Worm (Caenorhabditis elegans) whole organism, L2 larva: ENCODE data around the gene parp-2.

Source experiments
- C34F6.9 ChIP-seq: fragments of 150-350 bp; optimal IDR thresholded peaks from 2 replicates; lab custom pipeline; 2014; ENCODE audit warnings: missing biosample characterization, missing genetic modification characterization
- F13H6.1 ChIP-seq: sonication (generic microtip); optimal IDR thresholded peaks from 2 replicates; lab custom pipeline; 2016; ENCODE audit warnings: missing genetic modification characterization, missing compliant biosample characterization
- R02D3.7 ChIP-seq: fragments of 150-350 bp; optimal IDR thresholded peaks from 2 replicates; lab custom pipeline; 2014; ENCODE audit warnings: missing biosample characterization, missing genetic modification characterization
- Y55F3AM.14 ChIP-seq: fragments of 200-800 bp; sonication (Bioruptor generic); optimal IDR thresholded peaks from 2 replicates; lab custom pipeline; 2018; ENCODE audit warnings: mild to moderate bottlenecking, missing genetic modification characterization, missing compliant biosample characterization
- ZK546.5 ChIP-seq: sonication (generic microtip); optimal IDR thresholded peaks from 2 replicates; lab custom pipeline; 2017; ENCODE audit warnings: missing biosample characterization, missing genetic modification characterization
- alr-1 ChIP-seq: fragments of 150-350 bp; optimal IDR thresholded peaks from 2 replicates; lab custom pipeline; 2014; ENCODE audit warnings: missing biosample characterization, missing genetic modification characterization
- aly-2 ChIP-seq: fragments of 150-350 bp; optimal IDR thresholded peaks from 2 replicates; lab custom pipeline; 2014; ENCODE audit warnings: missing biosample characterization, missing genetic modification characterization
- ama-1 ChIP-seq: fragments of 150-350 bp; optimal IDR thresholded peaks from 2 replicates; lab custom pipeline; 2018; ENCODE audit warnings: inconsistent platforms
- blmp-1 ChIP-seq: sonication (generic microtip); optimal IDR thresholded peaks from 2 replicates; lab custom pipeline; 2017; ENCODE audit warnings: missing genetic modification characterization, mild to moderate bottlenecking, missing compliant biosample characterization, antibody characterized with exemption, moderate library complexity; ENCODE audit not compliant: insufficient read depth
- ceh-16 ChIP-seq: fragments of 150-350 bp; optimal IDR thresholded peaks from 2 replicates; lab custom pipeline; 2014; ENCODE audit warnings: missing biosample characterization, missing genetic modification characterization
- ceh-82 ChIP-seq: fragments of 150-350 bp; optimal IDR thresholded peaks from 2 replicates; lab custom pipeline; 2014; ENCODE audit warnings: missing biosample characterization, missing genetic modification characterization
- crh-2 ChIP-seq: sonication (generic microtip); optimal IDR thresholded peaks from 2 replicates; lab custom pipeline; 2017; ENCODE audit warnings: missing biosample characterization, missing genetic modification characterization
- dmd-4 ChIP-seq: sonication (generic microtip); optimal IDR thresholded peaks from 2 replicates; lab custom pipeline; 2017; ENCODE audit warnings: missing biosample characterization, missing genetic modification characterization
- egl-27 ChIP-seq: sonication (generic microtip); optimal IDR thresholded peaks from 3 replicates; lab custom pipeline; 2017; ENCODE audit warnings: missing biosample characterization, missing genetic modification reagents, missing genetic modification characterization
- elt-1 ChIP-seq: fragments of 150-350 bp; optimal IDR thresholded peaks from 2 replicates; lab custom pipeline; 2014; ENCODE audit warnings: missing biosample characterization, missing genetic modification characterization
- elt-3 ChIP-seq: sonication (generic microtip); optimal IDR thresholded peaks from 2 replicates; lab custom pipeline; 2017; ENCODE audit warnings: missing biosample characterization, missing genetic modification characterization
- fos-1 ChIP-seq: fragments of 150-350 bp; optimal IDR thresholded peaks from 2 replicates; lab custom pipeline; 2014; ENCODE audit warnings: missing biosample characterization, missing genetic modification characterization
- gmeb-1 ChIP-seq: fragments of 150-350 bp; optimal IDR thresholded peaks from 2 replicates; lab custom pipeline; 2014; ENCODE audit warnings: missing biosample characterization, missing genetic modification characterization
- lin-11 ChIP-seq: fragments of 150-350 bp; sonication (generic microtip); optimal IDR thresholded peaks from 2 replicates; lab custom pipeline; 2014; ENCODE audit warnings: missing biosample characterization, missing genetic modification characterization, inconsistent platforms, mixed read lengths
- lin-13 ChIP-seq: fragments of 150-350 bp; optimal IDR thresholded peaks from 2 replicates; lab custom pipeline; 2014; ENCODE audit warnings: missing biosample characterization, missing genetic modification reagents, missing genetic modification characterization
- lin-39 ChIP-seq: fragments of 150-350 bp; optimal IDR thresholded peaks from 2 replicates; lab custom pipeline; 2014; ENCODE audit warnings: missing biosample characterization, missing genetic modification reagents, missing genetic modification characterization
- lsy-2 ChIP-seq, 2 experiments: fragments of 150-350 bp in 1 of 2; sonication (generic microtip) in 1 of 2; optimal IDR thresholded peaks; 2 replicates each; lab custom pipeline; 2014 to 2017; ENCODE audit warnings: missing biosample characterization in 2 of 2, missing genetic modification characterization in 2 of 2
- mab-5 ChIP-seq: fragments of 150-350 bp; optimal IDR thresholded peaks from 2 replicates; lab custom pipeline; 2014; ENCODE audit warnings: missing biosample characterization, missing genetic modification characterization
- mbf-1 ChIP-seq: sonication (generic microtip); optimal IDR thresholded peaks from 2 replicates; lab custom pipeline; 2017; ENCODE audit warnings: missing biosample characterization, missing genetic modification characterization
- mdl-1 ChIP-seq, 2 experiments: fragments of 150-350 bp in 1 of 2; sonication (generic microtip) in 1 of 2; optimal IDR thresholded peaks; 2 replicates each; lab custom pipeline; 2017; ENCODE audit warnings: missing biosample characterization in 2 of 2, missing genetic modification characterization in 2 of 2
- nhr-10 ChIP-seq: sonication (generic microtip); optimal IDR thresholded peaks from 2 replicates; lab custom pipeline; 2017; ENCODE audit warnings: missing biosample characterization, missing genetic modification characterization
- nhr-11 ChIP-seq: fragments of 150-350 bp; optimal IDR thresholded peaks from 2 replicates; lab custom pipeline; 2014; ENCODE audit warnings: missing biosample characterization, missing genetic modification characterization
- nhr-12 ChIP-seq: fragments of 150-350 bp; optimal IDR thresholded peaks from 2 replicates; lab custom pipeline; 2014; ENCODE audit warnings: missing biosample characterization, missing genetic modification characterization
- nhr-129 ChIP-seq: fragments of 150-350 bp; optimal IDR thresholded peaks from 2 replicates; lab custom pipeline; 2014; ENCODE audit warnings: missing biosample characterization, missing genetic modification characterization
- nhr-21 ChIP-seq: fragments of 150-350 bp; optimal IDR thresholded peaks from 2 replicates; lab custom pipeline; 2014; ENCODE audit warnings: missing biosample characterization, missing genetic modification characterization
- nhr-23 ChIP-seq: fragments of 150-350 bp; optimal IDR thresholded peaks from 2 replicates; lab custom pipeline; 2014; ENCODE audit warnings: missing biosample characterization, missing genetic modification reagents, missing genetic modification characterization
- nhr-237 ChIP-seq: fragments of 150-350 bp; optimal IDR thresholded peaks from 2 replicates; lab custom pipeline; 2014; ENCODE audit warnings: missing biosample characterization, missing genetic modification characterization
- nhr-25 ChIP-seq: fragments of 150-350 bp; sonication (generic microtip); optimal IDR thresholded peaks from 3 replicates; lab custom pipeline; 2014; ENCODE audit warnings: missing biosample characterization, missing genetic modification characterization
- nhr-6 ChIP-seq: fragments of 150-350 bp; optimal IDR thresholded peaks from 2 replicates; lab custom pipeline; 2014; ENCODE audit warnings: missing biosample characterization, missing genetic modification characterization
- nhr-77 ChIP-seq: fragments of 150-350 bp; optimal IDR thresholded peaks from 2 replicates; lab custom pipeline; 2014; ENCODE audit warnings: missing biosample characterization, missing genetic modification characterization
- peb-1 ChIP-seq: fragments of 150-350 bp; optimal IDR thresholded peaks from 2 replicates; lab custom pipeline; 2014; ENCODE audit warnings: missing biosample characterization, missing genetic modification characterization
- sem-4 ChIP-seq: fragments of 150-350 bp; optimal IDR thresholded peaks from 2 replicates; lab custom pipeline; 2014; ENCODE audit warnings: missing biosample characterization, missing genetic modification reagents, missing genetic modification characterization
- skn-1 ChIP-seq: sonication (generic microtip); optimal IDR thresholded peaks from 2 replicates; lab custom pipeline; 2017; ENCODE audit warnings: missing biosample characterization, missing genetic modification characterization
- sma-3 ChIP-seq: sonication (generic microtip); optimal IDR thresholded peaks from 2 replicates; lab custom pipeline; 2016; ENCODE audit warnings: missing genetic modification reagents, missing genetic modification characterization, missing compliant biosample characterization
- sma-9 ChIP-seq, 2 experiments: fragments of 150-350 bp in 1 of 2; sonication (generic microtip) in 1 of 2; optimal IDR thresholded peaks; 2 replicates each; lab custom pipeline; 2014 to 2016; ENCODE audit warnings: missing genetic modification characterization in 2 of 2, mild to moderate bottlenecking in 1 of 2, missing biosample characterization in 1 of 2, missing compliant biosample characterization in 1 of 2, missing genetic modification reagents in 1 of 2, moderate library complexity in 1 of 2
- snpc-4 ChIP-seq: fragments of 150-350 bp; optimal IDR thresholded peaks from 2 replicates; lab custom pipeline; 2014; ENCODE audit warnings: missing biosample characterization, missing genetic modification characterization
- unc-39 ChIP-seq: fragments of 150-350 bp; optimal IDR thresholded peaks from 2 replicates; lab custom pipeline; 2014; ENCODE audit warnings: missing biosample characterization, missing genetic modification characterization
- unc-55 ChIP-seq: fragments of 150-350 bp; sonication (generic microtip); optimal IDR thresholded peaks from 3 replicates; lab custom pipeline; 2014; ENCODE audit warnings: missing biosample characterization, missing genetic modification reagents, missing genetic modification characterization
- unc-62 ChIP-seq: fragments of 150-350 bp; optimal IDR thresholded peaks from 2 replicates; lab custom pipeline; 2014; ENCODE audit warnings: missing biosample characterization, missing genetic modification reagents, missing genetic modification characterization
- zag-1 ChIP-seq: fragments of 150-350 bp; optimal IDR thresholded peaks from 2 replicates; lab custom pipeline; 2014; ENCODE audit warnings: missing biosample characterization, missing genetic modification characterization
- ztf-1 ChIP-seq: fragments of 200-800 bp; sonication (Bioruptor generic); conservative IDR thresholded peaks from 2 replicates; pipeline ENCODE4 v1.3.6; 2022; ENCODE audit warnings: missing genetic modification characterization, missing compliant biosample characterization
- ztf-11 ChIP-seq: sonication (generic microtip); optimal IDR thresholded peaks from 2 replicates; lab custom pipeline; 2017; ENCODE audit warnings: missing biosample characterization, missing genetic modification characterization
- ztf-4 ChIP-seq: fragments of 150-350 bp; optimal IDR thresholded peaks from 2 replicates; lab custom pipeline; 2014; ENCODE audit warnings: missing biosample characterization, missing genetic modification characterization

The parp-2 gene

DNA sequence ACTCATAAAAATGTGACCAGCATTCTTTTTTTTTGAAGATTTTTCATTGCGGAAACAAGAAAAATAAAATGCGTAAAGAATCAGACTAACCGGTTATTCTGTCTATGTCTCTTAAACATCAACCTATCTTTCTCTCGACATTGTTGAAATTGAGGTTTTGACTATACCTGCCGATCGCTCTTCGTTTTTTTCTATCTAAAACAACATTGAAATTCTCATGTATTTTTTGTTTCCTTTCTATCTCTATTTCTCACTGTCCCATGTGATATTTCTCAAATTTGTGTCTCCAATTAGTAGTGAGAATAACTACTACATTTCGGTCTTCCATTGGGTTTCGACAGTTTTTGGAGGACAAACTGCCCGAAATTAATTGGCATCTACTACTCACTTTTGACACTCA is 31.9 kb upstream of the parp-2 start:
- no peak for TF ChIP-seq crh-2 (tag; lab: Kevin White, UChicago)
- peak; percentile 55 for TF ChIP-seq blmp-1 (tag; lab: Kevin White, UChicago)
- peak; percentile 44 for TF ChIP-seq nhr-6
- peak; percentile 43 for TF ChIP-seq sma-9 (GFP tag; optimal IDR thresholded peaks at IDR 0.05; lab: Kevin White, UChicago)
- no peak for TF ChIP-seq sma-9 (tag; optimal IDR thresholded peaks at IDR 0.05; lab: Kevin White, UChicago)
- TF ChIP-seq ama-1 (lab: Kevin White, UChicago), result no peak
- peak; percentile 9 for TF ChIP-seq nhr-129 (tag; lab: Kevin White, UChicago)
- TF ChIP-seq ztf-4, result no peak
- no peak for TF ChIP-seq unc-39 (tag; lab: Kevin White, UChicago)
- peak; percentile 76 for TF ChIP-seq nhr-25
- no peak for TF ChIP-seq Y55F3AM.14 (GFP tag; lab: Kevin White, UChicago)
- TF ChIP-seq ceh-16 (tag; lab: Kevin White, UChicago), result peak; percentile 18

DNA sequence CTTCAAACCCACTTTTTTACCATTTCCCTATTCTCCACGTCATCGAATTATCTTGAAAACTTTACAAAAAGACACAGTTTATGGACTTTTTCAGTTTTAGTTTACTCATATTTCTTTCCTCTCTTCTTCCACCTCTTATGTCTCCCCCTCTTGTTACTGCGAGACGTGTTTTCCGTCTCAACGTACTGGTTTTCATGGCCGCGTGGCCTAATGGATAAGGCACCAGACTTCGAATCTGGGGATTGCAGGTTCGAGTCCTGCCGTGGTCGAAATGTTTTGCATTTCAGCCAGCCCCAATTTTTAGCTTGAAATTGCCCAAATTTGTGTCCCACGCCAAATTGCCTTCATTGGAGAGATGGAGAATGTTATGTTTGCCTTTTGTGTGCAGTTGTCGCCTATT is 26.8 kb upstream of the parp-2 start:
- TF ChIP-seq ztf-4 (no peak), alr-1 (tag; lab: Kevin White, UChicago) (no peak), lin-39 (tag; lab: Kevin White, UChicago) (no peak), ceh-16 (tag; lab: Kevin White, UChicago) (no peak), lin-11 (tag; lab: Kevin White, UChicago) (peak; percentile 25), dmd-4 (no peak), skn-1 (tag; lab: Kevin White, UChicago) (no peak), crh-2 (tag; lab: Kevin White, UChicago) (peak; percentile 40), ztf-1 (GFP tag; lab: Robert Waterston, UW) (no peak), snpc-4 (tag; lab: Kevin White, UChicago) (no peak), nhr-21 (tag; lab: Kevin White, UChicago) (peak; percentile 18), aly-2 (tag; lab: Kevin White, UChicago) (no peak), fos-1 (tag; lab: Kevin White, UChicago) (peak; percentile 22), R02D3.7 (tag; lab: Kevin White, UChicago) (no peak), blmp-1 (tag; lab: Kevin White, UChicago) (no peak), F13H6.1 (tag; lab: Kevin White, UChicago) (peak; percentile 22), nhr-25 (peak; percentile 58), lsy-2 (tag; optimal IDR thresholded peaks at IDR 0.05; lab: Kevin White, UChicago) (peak; percentile 40 to 44), nhr-12 (no peak), unc-39 (tag; lab: Kevin White, UChicago) (no peak), ZK546.5 (tag; lab: Kevin White, UChicago) (no peak), elt-3 (tag; lab: Kevin White, UChicago) (no peak), ceh-82 (no peak), unc-55 (GFP tag; lab: Kevin White, UChicago) (peak; percentile 37), mdl-1 (tag; optimal IDR thresholded peaks at IDR 0.05; lab: Kevin White, UChicago) (no peak), egl-27 (peak; percentile 51), gmeb-1 (peak; percentile 32), nhr-23 (tag; lab: Kevin White, UChicago) (no peak), nhr-11 (tag; lab: Kevin White, UChicago) (peak; percentile 26), nhr-129 (tag; lab: Kevin White, UChicago) (peak; percentile 68), Y55F3AM.14 (GFP tag; lab: Kevin White, UChicago) (no peak), lin-13 (peak; percentile 17), unc-62 (no peak), nhr-10 (tag; lab: Kevin White, UChicago) (no peak), nhr-237 (tag; lab: Kevin White, UChicago) (no peak), mbf-1 (tag; lab: Kevin White, UChicago) (no peak), zag-1 (tag; lab: Kevin White, UChicago) (peak; percentile 10), mab-5 (tag; lab: Kevin White, UChicago) (no peak), elt-1 (no peak), ztf-11 (no peak), nhr-6 (no peak), sma-9 (GFP tag; optimal IDR thresholded peaks at IDR 0.05; lab: Kevin White, UChicago) (peak; percentile 58), sma-9 (tag; optimal IDR thresholded peaks at IDR 0.05; lab: Kevin White, UChicago) (no peak), sem-4 (tag; lab: Kevin White, UChicago) (no peak), nhr-77 (tag; lab: Kevin White, UChicago) (no peak), sma-3 (peak; percentile 46), peb-1 (tag; lab: Kevin White, UChicago) (no peak), ama-1 (lab: Kevin White, UChicago) (no peak), C34F6.9 (tag; lab: Kevin White, UChicago) (no peak)
